Fruit fly (Drosophila melanogaster): Measurements from ENCODE around the gene Sol1.

The Sol1 gene

DNA sequence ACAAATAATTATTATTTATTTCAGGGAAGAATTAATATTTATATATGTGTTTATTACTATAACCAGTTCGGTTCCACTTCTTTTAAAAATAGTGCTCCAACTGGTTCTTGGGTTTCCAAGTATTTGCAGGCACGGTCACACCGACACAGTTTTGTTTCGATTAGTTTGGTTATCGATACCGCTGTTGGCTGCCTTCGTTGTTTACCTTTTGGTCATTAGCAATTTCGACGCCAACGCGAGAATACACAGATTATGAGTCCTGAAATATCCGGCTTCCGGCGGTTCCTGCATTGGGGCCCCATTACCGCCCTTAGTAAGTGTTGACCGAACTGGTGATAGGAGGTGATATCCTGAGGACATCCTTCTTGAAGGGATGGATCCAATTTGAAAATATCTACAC, 22.1 kb downstream of the Sol1 start, which contains the start of gene CG5196 (continued):
- no peak for TF ChIP-seq corto (GFP tag; optimal IDR thresholded peaks at IDR 0.05)
- TF ChIP-seq Spps (tag; optimal IDR thresholded peaks at IDR 0.05) = no peak
- peak; percentile 81 for TF ChIP-seq HmgZ (tag; optimal IDR thresholded peaks at IDR 0.05)
- peak; percentile 73 for TF ChIP-seq BEAF-32 (GFP tag; optimal IDR thresholded peaks at IDR 0.05)
- TF ChIP-seq CG4854 (GFP tag; optimal IDR thresholded peaks at IDR 0.05) = no peak
- no peak for TF ChIP-seq CG6254 (GFP tag; optimal IDR thresholded peaks at IDR 0.05)
- no peak for TF ChIP-seq CG8478 (optimal IDR thresholded peaks at IDR 0.05)
- TF ChIP-seq unpg (GFP tag; optimal IDR thresholded peaks at IDR 0.05) = peak; percentile 12
- TF ChIP-seq CG15011 (GFP tag; optimal IDR thresholded peaks at IDR 0.05) = no peak
- no peak for TF ChIP-seq CG6272 (GFP tag; IDR thresholded peaks at IDR 0.05)
- peak; percentile 45 for TF ChIP-seq nom (GFP tag; optimal IDR thresholded peaks at IDR 0.05)
- no peak for TF ChIP-seq CG10654 (GFP tag; optimal IDR thresholded peaks at IDR 0.05)
- TF ChIP-seq al (GFP tag; IDR thresholded peaks at IDR 0.05) = no peak
- no peak for TF ChIP-seq CG5245 (GFP tag; optimal IDR thresholded peaks at IDR 0.05)
- peak; percentile 78 for TF ChIP-seq CG12659 (GFP tag; optimal IDR thresholded peaks at IDR 0.05)
- peak; percentile 75 for TF ChIP-seq gfzf (GFP tag; optimal IDR thresholded peaks at IDR 0.05)
- peak; percentile 58; the same call in 1 of the 2 replicates for TF ChIP-seq nerfin-2 (GFP tag; IDR thresholded peaks at IDR 0.05; ENCODE audit: partially characterized antibody)
- peak; percentile 32 for TF ChIP-seq gro (GFP tag; optimal IDR thresholded peaks at IDR 0.05)
- TF ChIP-seq Sin3A (optimal IDR thresholded peaks at IDR 0.05) = peak; percentile 29
- TF ChIP-seq lov (optimal IDR thresholded peaks at IDR 0.05) = no peak
- TF ChIP-seq lov (GFP tag; IDR thresholded peaks at IDR 0.05) = 0 out of 3 replicates have a peak, but pooled peaks have one; percentile 16
- peak; percentile 64 for TF ChIP-seq Dll (GFP tag; IDR thresholded peaks at IDR 0.05; ENCODE audit: partially characterized antibody)
- TF ChIP-seq sim (GFP tag; IDR thresholded peaks at IDR 0.05) = no peak
- TF ChIP-seq MTF-1 (GFP tag; optimal IDR thresholded peaks at IDR 0.05; ENCODE audit: borderline replicate concordance) = no peak
- TF ChIP-seq CG15601 (tag; optimal IDR thresholded peaks at IDR 0.05) = no peak
- no peak for TF ChIP-seq crc (GFP tag; optimal IDR thresholded peaks at IDR 0.05)
- no peak for TF ChIP-seq br (optimal IDR thresholded peaks at IDR 0.05)
- TF ChIP-seq knrl (GFP tag; IDR thresholded peaks at IDR 0.05; ENCODE audit: partially characterized antibody) = peak; percentile 66
- TF ChIP-seq Nf-YB (GFP tag; optimal IDR thresholded peaks at IDR 0.05) = peak; percentile 29
- peak; percentile 40 for TF ChIP-seq PHDP (tag; optimal IDR thresholded peaks at IDR 0.05)
- TF ChIP-seq CG32532 (GFP tag; IDR thresholded peaks at IDR 0.05) = no peak
- TF ChIP-seq Dip3 (GFP tag; optimal IDR thresholded peaks at IDR 0.05) = no peak
- TF ChIP-seq CG12236 (GFP tag; optimal IDR thresholded peaks at IDR 0.05) = no peak
- no peak for TF ChIP-seq CG11398 (GFP tag; optimal IDR thresholded peaks at IDR 0.05)
- TF ChIP-seq jumu (GFP tag; optimal IDR thresholded peaks at IDR 0.05) = peak; percentile 5
- 0 out of 3 replicates have a peak, but pooled peaks have one; percentile 25 for TF ChIP-seq so (GFP tag; IDR thresholded peaks at IDR 0.05)
- TF ChIP-seq zfh1 (GFP tag; IDR thresholded peaks at IDR 0.05) = 0 out of 3 replicates have a peak, but pooled peaks have one; percentile 27
- peak; percentile 74 for TF ChIP-seq zen2 (GFP tag; IDR thresholded peaks at IDR 0.05; ENCODE audit: partially characterized antibody)
- no peak for TF ChIP-seq fru (optimal IDR thresholded peaks at IDR 0.05)
- peak; percentile 43 for TF ChIP-seq Dek (tag; optimal IDR thresholded peaks at IDR 0.05)
- TF ChIP-seq emc (GFP tag; optimal IDR thresholded peaks at IDR 0.05) = no peak
- peak; percentile 20; the same call in 1 of the 2 replicates for TF ChIP-seq sob (GFP tag; IDR thresholded peaks at IDR 0.05)
- peak; percentile 47 for TF ChIP-seq bigmax (GFP tag; optimal IDR thresholded peaks at IDR 0.05)
- no peak for TF ChIP-seq D19B (GFP tag; optimal IDR thresholded peaks at IDR 0.05)
- TF ChIP-seq CG4617 (GFP tag; optimal IDR thresholded peaks at IDR 0.05; ENCODE audit: borderline replicate concordance) = peak; percentile 55
- peak; percentile 56 for TF ChIP-seq Sry-δ (GFP tag; optimal IDR thresholded peaks at IDR 0.05)
- peak; percentile 12 for TF ChIP-seq Xbp1 (GFP tag; optimal IDR thresholded peaks at IDR 0.05)
- TF ChIP-seq rib (GFP tag; IDR thresholded peaks at IDR 0.05) = no peak
- no peak for TF ChIP-seq B-H1 (GFP tag; IDR thresholded peaks at IDR 0.05)
- TF ChIP-seq NFAT (GFP tag; IDR thresholded peaks at IDR 0.05) = no peak
- no peak for TF ChIP-seq Optix (GFP tag; IDR thresholded peaks at IDR 0.05)
- TF ChIP-seq chm (GFP tag; IDR thresholded peaks at IDR 0.05) = peak; percentile 43; the same call in 1 of the 2 replicates

Data from whole organism, embryonic.